Fruit fly (Drosophila melanogaster): ENCODE measurements around the gene CG32985.

DNA sequence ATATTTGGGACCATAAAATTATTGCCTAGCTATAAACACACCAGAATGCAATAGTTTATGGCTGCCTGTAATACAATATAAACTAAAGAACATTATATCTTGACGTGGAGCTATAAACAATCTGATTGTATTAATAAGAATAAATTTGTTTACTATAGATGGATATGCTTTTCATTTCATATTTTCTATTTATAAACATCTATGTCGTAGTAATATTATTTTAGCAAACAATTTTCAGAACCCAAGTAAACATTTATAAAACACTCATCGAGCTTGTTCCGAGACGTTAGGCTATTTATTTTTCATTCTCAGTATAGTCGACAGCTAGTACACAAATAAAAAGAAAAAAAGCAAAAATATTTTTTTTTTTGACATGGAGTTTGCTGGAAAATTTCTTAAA, 18.0 kb downstream of the CG32985 start, which contains the start of gene CG18662:
- TF ChIP-seq CG8478 (optimal IDR thresholded peaks at IDR 0.05) = no peak
- TF ChIP-seq CTCF (optimal IDR thresholded peaks at IDR 0.05) = no peak

Data from S2 (cell line).